Worm (Caenorhabditis elegans): Measurements from ENCODE around the gene anat-1.
A peak's percentile ranks its signal among the peaks of the same experiment; 100 is the strongest.

The anat-1 gene

DNA sequence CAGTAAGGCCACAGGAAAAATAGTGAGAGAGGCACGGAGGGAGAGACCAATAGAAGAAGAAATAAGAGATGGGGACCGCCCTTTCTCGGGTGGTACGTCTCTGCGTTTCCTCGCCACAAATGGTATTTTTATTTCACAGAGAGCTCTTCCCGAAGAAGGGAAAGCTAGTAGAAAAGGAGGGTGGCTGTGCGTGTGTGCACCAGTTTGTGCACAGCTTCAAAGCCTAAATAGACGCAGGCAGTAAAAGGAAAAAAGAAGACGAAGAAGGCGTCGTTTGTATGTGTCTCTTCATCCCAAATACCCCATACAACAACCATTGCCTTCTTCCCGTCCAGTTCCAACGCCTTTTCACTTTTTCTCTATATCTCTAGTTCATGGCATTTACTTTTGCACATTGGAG lies 39.1 kb downstream of the anat-1 start (continued):
- TF ChIP-seq hif-1 (tag; optimal IDR thresholded peaks at IDR 0.05) (peak in 1 of 2 experiments; percentile 40), egl-43 (GFP tag; IDR thresholded peaks at IDR 0.05) (no peak), zip-11 (GFP tag; IDR thresholded peaks at IDR 0.05) (no peak), fkh-10 (GFP tag; optimal IDR thresholded peaks at IDR 0.05) (peak; percentile 85), R02D3.7 (tag; optimal IDR thresholded peaks at IDR 0.05) (no peak), aly-2 (tag; optimal IDR thresholded peaks at IDR 0.05) (no peak), ZK337.2 (GFP tag; IDR thresholded peaks at IDR 0.05) (0 out of 2 replicates have a peak, but pooled peaks have one; percentile 16), mdl-1 (tag; optimal IDR thresholded peaks at IDR 0.05) (peak in 1 of 2 experiments; percentile 47), lin-38 (GFP tag; IDR thresholded peaks at IDR 0.05) (no peak), dmd-9 (GFP tag; IDR thresholded peaks at IDR 0.05) (no peak), mdt-29 (GFP tag; IDR thresholded peaks at IDR 0.05) (no peak), egl-27 (tag; optimal IDR thresholded peaks at IDR 0.05) (no peak), lsy-2 (tag; optimal IDR thresholded peaks at IDR 0.05) (peak; percentile 11 to 66), ces-1 (GFP tag; optimal IDR thresholded peaks at IDR 0.05) (no peak), zfp-2 (tag; optimal IDR thresholded peaks at IDR 0.05) (no peak), nhr-77 (tag; optimal IDR thresholded peaks at IDR 0.05) (no peak), aha-1 (tag) (peak; percentile 99), F49E8.2 (tag; optimal IDR thresholded peaks at IDR 0.05; ENCODE audit: borderline replicate concordance) (no peak), hmg-1.1 (GFP tag; IDR thresholded peaks at IDR 0.05) (peak; percentile 84), ctbp-1 (GFP tag; IDR thresholded peaks at IDR 0.05) (peak; percentile 69), cey-2 (tag; optimal IDR thresholded peaks at IDR 0.05; ENCODE audit: borderline replicate concordance, insufficient read depth) (no peak), Y5F2A.4 (GFP tag; optimal IDR thresholded peaks at IDR 0.05) (no peak), skn-1 (tag; optimal IDR thresholded peaks at IDR 0.05) (no peak), duxl-1 (tag; optimal IDR thresholded peaks at IDR 0.05; ENCODE audit: poor library complexity) (no peak), mes-2 (tag; optimal IDR thresholded peaks at IDR 0.05; ENCODE audit: poor library complexity, severe bottlenecking) (no peak), tag-97 (GFP tag; IDR thresholded peaks at IDR 0.05) (no peak), mxl-3 (GFP tag; optimal IDR thresholded peaks at IDR 0.05) (no peak), ceh-62 (tag; optimal IDR thresholded peaks at IDR 0.05) (no peak), set-16 (GFP tag; IDR thresholded peaks at IDR 0.05) (no peak), nhr-28 (tag; optimal IDR thresholded peaks at IDR 0.05) (no peak), daf-16 (GFP tag; optimal IDR thresholded peaks at IDR 0.05) (no peak), daf-16 (tag; optimal IDR thresholded peaks at IDR 0.05) (no peak), lin-1 (GFP tag; IDR thresholded peaks at IDR 0.05) (no peak), hlh-11 (tag; optimal IDR thresholded peaks at IDR 0.05) (no peak), nhr-76 (tag; optimal IDR thresholded peaks at IDR 0.05) (no peak), nhr-25 (tag; optimal IDR thresholded peaks at IDR 0.05; ENCODE audit: borderline replicate concordance, insufficient read depth) (no peak), unc-130 (GFP tag; optimal IDR thresholded peaks at IDR 0.05) (no peak), dmd-6 (GFP tag; IDR thresholded peaks at IDR 0.05) (no peak), F37D6.2 (tag; optimal IDR thresholded peaks at IDR 0.05) (peak; percentile 60), hlh-30 (tag; optimal IDR thresholded peaks at IDR 0.05; ENCODE audit: insufficient read depth) (peak; percentile 36), spr-1 (tag; optimal IDR thresholded peaks at IDR 0.05) (no peak), ceh-82 (tag; optimal IDR thresholded peaks at IDR 0.05) (no peak), nhr-102 (tag; optimal IDR thresholded peaks at IDR 0.05) (no peak), nhr-237 (tag; optimal IDR thresholded peaks at IDR 0.05) (no peak), D1046.2 (GFP tag; IDR thresholded peaks at IDR 0.05) (no peak), Y48G9A.11 (GFP tag; IDR thresholded peaks at IDR 0.05) (no peak), madf-5 (GFP tag; IDR thresholded peaks at IDR 0.05) (no peak), rbr-2 (tag; optimal IDR thresholded peaks at IDR 0.05) (peak; percentile 72)
